Worm (Caenorhabditis elegans): Measurements from ENCODE around the gene pycr-4.

ce11 chrIV:7486201-7486947 is 9.3 kb upstream of the pycr-4 start, which contains the start of the genes his-61 and his-62:
- TF ChIP-seq ama-1 (optimal IDR thresholded peaks at IDR 0.05) = peak; percentile 95
- no peak for TF ChIP-seq tbx-37 (GFP tag; conservative IDR thresholded peaks at IDR 0.05)
- TF ChIP-seq aly-1 (tag; optimal IDR thresholded peaks at IDR 0.05) = peak; percentile 79
- TF ChIP-seq tbx-11 (GFP tag; IDR thresholded peaks at IDR 0.05) = no peak
- peak; percentile 46 for TF ChIP-seq B0310.2 (tag; optimal IDR thresholded peaks at IDR 0.05)

Measured in whole organism, early embryonic.